Fruit fly (Drosophila melanogaster) whole organism, embryonic: ENCODE data around the gene LysD.
A peak's percentile ranks its signal among the peaks of the same experiment; 100 is the strongest.

Experiments
- B-H2 ChIP-seq: fragments of 200-800 bp; sonication (Bioruptor generic); optimal IDR thresholded peaks from 2 replicates; lab custom pipeline; 2018; ENCODE audit warnings: missing biosample characterization, mild to moderate bottlenecking, missing genetic modification characterization
- CG10267 ChIP-seq: fragments of 200-800 bp; sonication (Bioruptor generic); optimal IDR thresholded peaks from 2 replicates; lab custom pipeline; 2018; ENCODE audit warnings: missing biosample characterization, mild to moderate bottlenecking, missing genetic modification characterization, moderate library complexity
- CG10274 ChIP-seq: fragments of 200-800 bp; sonication (Bioruptor generic); optimal IDR thresholded peaks from 3 replicates; lab custom pipeline; 2017; ENCODE audit warnings: missing biosample characterization, mild to moderate bottlenecking, missing genetic modification characterization
- CG10321 ChIP-seq: fragments of 200-800 bp; sonication (Bioruptor generic); IDR thresholded peaks from 2 replicates; pipeline ENCODE4 v1.3.6; 2022; ENCODE audit warnings: missing biosample characterization, missing genetic modification characterization
- CG10366 ChIP-seq: fragments of 200-800 bp; sonication (Bioruptor generic); IDR thresholded peaks from 2 replicates; pipeline ENCODE4 v1.3.6; 2022; ENCODE audit warnings: missing biosample characterization, missing genetic modification characterization
- CG13296 ChIP-seq: fragments of 200-800 bp; sonication (Bioruptor generic); optimal IDR thresholded peaks from 3 replicates; lab custom pipeline; 2018; ENCODE audit warnings: missing biosample characterization, mild to moderate bottlenecking, missing genetic modification characterization
- CG13424 ChIP-seq: fragments of 200-800 bp; sonication (Bioruptor generic); optimal IDR thresholded peaks from 2 replicates; lab custom pipeline; 2019; ENCODE audit warnings: missing biosample characterization, mild to moderate bottlenecking, missing genetic modification characterization, moderate library complexity
- CG13624 ChIP-seq: fragments of 200-800 bp; sonication (Bioruptor generic); optimal IDR thresholded peaks from 2 replicates; lab custom pipeline; 2016; ENCODE audit warnings: missing biosample characterization, missing genetic modification characterization
- CG15601 ChIP-seq: fragments of 200-800 bp; sonication (Bioruptor generic); optimal IDR thresholded peaks from 3 replicates; lab custom pipeline; 2019; ENCODE audit warnings: missing biosample characterization, mild to moderate bottlenecking, missing genetic modification characterization, moderate library complexity
- CG17385 ChIP-seq: fragments of 200-800 bp; sonication (Bioruptor generic); optimal IDR thresholded peaks from 3 replicates; lab custom pipeline; 2018; ENCODE audit warnings: missing biosample characterization, mild to moderate bottlenecking, missing genetic modification characterization
- CG17568 ChIP-seq: fragments of 200-800 bp; sonication (Bioruptor generic); optimal IDR thresholded peaks from 2 replicates; lab custom pipeline; 2018; ENCODE audit warnings: missing biosample characterization, mild to moderate bottlenecking, missing genetic modification characterization, moderate library complexity
- CG2199 ChIP-seq: fragments of 200-800 bp; sonication (Bioruptor generic); IDR thresholded peaks from 3 replicates; pipeline ENCODE4 v1.3.6; 2022; ENCODE audit warnings: missing biosample characterization, missing genetic modification characterization
- CG31224 ChIP-seq: fragments of 200-800 bp; sonication (Bioruptor generic); IDR thresholded peaks from 2 replicates; pipeline ENCODE4 v1.3.6; 2022; ENCODE audit warnings: missing biosample characterization, missing genetic modification characterization
- CG4707 ChIP-seq: fragments of 200-800 bp; sonication (Bioruptor generic); optimal IDR thresholded peaks from 2 replicates; lab custom pipeline; 2018; ENCODE audit warnings: missing biosample characterization, mild to moderate bottlenecking, missing genetic modification characterization, moderate library complexity
- CG4730 ChIP-seq: fragments of 200-800 bp; sonication (Bioruptor generic); IDR thresholded peaks from 2 replicates; pipeline ENCODE4 v1.3.6; 2022; ENCODE audit warnings: missing biosample characterization, missing genetic modification characterization
- CG6813 ChIP-seq: fragments of 200-800 bp; sonication (Bioruptor generic); optimal IDR thresholded peaks from 2 replicates; lab custom pipeline; 2017; ENCODE audit warnings: missing biosample characterization, missing genetic modification characterization, mild to moderate bottlenecking, moderate library complexity, missing genetic modification reagents
- CG9932 ChIP-seq: fragments of 200-800 bp; sonication (Bioruptor generic); IDR thresholded peaks from 2 replicates; pipeline ENCODE4 v1.3.6; 2022; ENCODE audit warnings: missing biosample characterization, missing genetic modification characterization
- CoRest ChIP-seq: fragments of 200-800 bp; sonication (Bioruptor generic); optimal IDR thresholded peaks from 3 replicates; lab custom pipeline; 2018; ENCODE audit warnings: missing biosample characterization, mild to moderate bottlenecking, missing genetic modification characterization, moderate library complexity
- Dll ChIP-seq: fragments of 200-800 bp; sonication (Bioruptor generic); IDR thresholded peaks from 4 replicates; pipeline ENCODE4 v1.3.6; 2022; ENCODE audit warnings: missing biosample characterization, missing genetic modification characterization; ENCODE audit not compliant: partially characterized antibody
- Hr3 ChIP-seq: fragments of 200-800 bp; sonication (Bioruptor generic); optimal IDR thresholded peaks from 3 replicates; lab custom pipeline; 2016; ENCODE audit warnings: missing biosample characterization, missing genetic modification characterization
- Lhr ChIP-seq: fragments of 200-800 bp; sonication (Bioruptor generic); optimal IDR thresholded peaks from 3 replicates; lab custom pipeline; 2017; ENCODE audit warnings: mild to moderate bottlenecking, missing biosample characterization, missing genetic modification reagents, missing genetic modification characterization
- Med ChIP-seq: fragments of 200-800 bp; sonication (Bioruptor generic); peaks from one replicate; lab custom pipeline; 2016; ENCODE audit warnings: missing biosample characterization, missing genetic modification characterization, mild to moderate bottlenecking, inconsistent platforms, moderate library complexity
- Nf-YA ChIP-seq: fragments of 200-800 bp; sonication (Bioruptor generic); IDR thresholded peaks from 2 replicates; pipeline ENCODE4 v1.3.6; 2022; ENCODE audit warnings: missing biosample characterization, missing genetic modification characterization
- Ptx1 ChIP-seq: fragments of 200-800 bp; sonication (Bioruptor generic); IDR thresholded peaks from 2 replicates; pipeline ENCODE4 v1.3.6; 2022; ENCODE audit warnings: missing biosample characterization, missing genetic modification characterization
- Sox100B ChIP-seq: fragments of 200-800 bp; sonication (Bioruptor generic); optimal IDR thresholded peaks from 3 replicates; lab custom pipeline; 2018; ENCODE audit warnings: missing biosample characterization, mild to moderate bottlenecking, missing genetic modification characterization
- Trl ChIP-seq, 3 experiments: fragments of >200 bp in 2 of 3; fragments of 200-800 bp in 1 of 3; sonication (Bioruptor generic) in 1 of 3; optimal IDR thresholded peaks; 2 replicates in 1 of 3; 3 replicates in 2 of 3; lab custom pipeline; 2016 to 2017; ENCODE audit warnings: missing biosample characterization in 1 of 3, missing genetic modification characterization in 1 of 3
- Vsx1 ChIP-seq: fragments of 200-800 bp; sonication (Bioruptor generic); optimal IDR thresholded peaks from 2 replicates; lab custom pipeline; 2017; ENCODE audit warnings: missing biosample characterization, mild to moderate bottlenecking, missing genetic modification characterization, missing genetic modification reagents
- bsh ChIP-seq, 2 experiments: fragments of 200-800 bp; sonication (Bioruptor generic); optimal IDR thresholded peaks; 2 replicates each; lab custom pipeline; 2017 to 2018; ENCODE audit warnings: mild to moderate bottlenecking in 2 of 2, missing biosample characterization in 2 of 2, missing genetic modification characterization in 2 of 2, moderate library complexity in 1 of 2
- caup ChIP-seq: fragments of 200-800 bp; sonication (Bioruptor generic); optimal IDR thresholded peaks from 3 replicates; lab custom pipeline; 2017; ENCODE audit warnings: missing biosample characterization, mild to moderate bottlenecking, missing genetic modification characterization, moderate library complexity; ENCODE audit not compliant: severe bottlenecking
- chinmo ChIP-seq: fragments of 200-800 bp; sonication (Bioruptor generic); IDR thresholded peaks from 4 replicates; pipeline ENCODE4 v1.3.6; 2022; ENCODE audit warnings: missing biosample characterization, missing genetic modification characterization; ENCODE audit not compliant: partially characterized antibody
- chm ChIP-seq: fragments of 200-800 bp; sonication (Bioruptor generic); IDR thresholded peaks from 2 replicates; pipeline ENCODE4 v1.3.6; 2022; ENCODE audit warnings: missing biosample characterization, missing genetic modification characterization
- cwo ChIP-seq: fragments of 200-800 bp; sonication (Bioruptor generic); optimal IDR thresholded peaks from 3 replicates; lab custom pipeline; 2017; ENCODE audit warnings: missing biosample characterization, missing genetic modification characterization, mild to moderate bottlenecking, moderate library complexity, missing genetic modification reagents
- disco-r ChIP-seq: fragments of 200-800 bp; sonication (Bioruptor generic); optimal IDR thresholded peaks from 2 replicates; lab custom pipeline; 2016; ENCODE audit warnings: missing biosample characterization, missing genetic modification characterization
- dmrt11E ChIP-seq: fragments of 200-800 bp; sonication (Bioruptor generic); optimal IDR thresholded peaks from 3 replicates; lab custom pipeline; 2018; ENCODE audit warnings: missing biosample characterization, mild to moderate bottlenecking, missing genetic modification characterization, moderate library complexity
- ewg ChIP-seq: fragments of 200-800 bp; sonication (Bioruptor generic); optimal IDR thresholded peaks from 3 replicates; lab custom pipeline; 2017; ENCODE audit warnings: mild to moderate bottlenecking, missing biosample characterization, missing genetic modification reagents, missing genetic modification characterization
- eyg ChIP-seq: fragments of 200-800 bp; sonication (Bioruptor generic); optimal IDR thresholded peaks from 3 replicates; lab custom pipeline; 2016; ENCODE audit warnings: missing biosample characterization, missing genetic modification characterization
- gfzf ChIP-seq: fragments of 200-800 bp; sonication (Bioruptor generic); optimal IDR thresholded peaks from 2 replicates; lab custom pipeline; 2016; ENCODE audit warnings: missing biosample characterization, mild to moderate bottlenecking, missing genetic modification characterization, moderate library complexity
- gt ChIP-seq: fragments of 200-800 bp; sonication (Bioruptor generic); IDR thresholded peaks from 2 replicates; pipeline ENCODE4 v1.3.6; 2022; ENCODE audit warnings: missing biosample characterization, missing genetic modification characterization
- lov ChIP-seq, 2 experiments: fragments of 200-800 bp in 1 of 2; fragments of >200 bp in 1 of 2; sonication (Bioruptor generic) in 1 of 2; IDR thresholded peaks in 1 of 2; optimal IDR thresholded peaks in 1 of 2; 2 replicates in 1 of 2; 3 replicates in 1 of 2; pipeline versions ENCODE4 v1.3.6 to Lab custom; 2017 to 2022; ENCODE audit warnings: missing biosample characterization in 1 of 2, missing genetic modification characterization in 1 of 2
- mam ChIP-seq: fragments of 200-800 bp; sonication (Bioruptor generic); optimal IDR thresholded peaks from 3 replicates; lab custom pipeline; 2016; ENCODE audit warnings: missing biosample characterization, missing genetic modification characterization
- nerfin-2 ChIP-seq: fragments of 200-800 bp; sonication (Bioruptor generic); IDR thresholded peaks from 2 replicates; pipeline ENCODE4 v1.3.6; 2022; ENCODE audit warnings: missing biosample characterization, missing genetic modification characterization; ENCODE audit not compliant: partially characterized antibody
- peb ChIP-seq: fragments of 200-800 bp; sonication (Bioruptor generic); IDR thresholded peaks from 2 replicates; pipeline ENCODE4 v1.3.6; 2022; ENCODE audit warnings: missing biosample characterization, missing genetic modification characterization
- prd ChIP-seq, 3 experiments: fragments of >200 bp in 2 of 3; fragments of 200-800 bp in 1 of 3; sonication (Bioruptor generic) in 1 of 3; optimal IDR thresholded peaks in 2 of 3; IDR thresholded peaks in 1 of 3; 2 replicates in 2 of 3; 3 replicates in 1 of 3; pipeline versions ENCODE4 v1.3.6 to Lab custom; 2017 to 2022; ENCODE audit warnings: missing biosample characterization in 1 of 3, missing genetic modification characterization in 1 of 3
- sens ChIP-seq: fragments of 200-800 bp; sonication (Bioruptor generic); peaks from one replicate; lab custom pipeline; 2016; ENCODE audit warnings: missing biosample characterization, missing genetic modification characterization
- trh ChIP-seq: fragments of 200-800 bp; sonication (Bioruptor generic); optimal IDR thresholded peaks from 2 replicates; lab custom pipeline; 2016; ENCODE audit warnings: missing biosample characterization, missing genetic modification characterization
- tup ChIP-seq: fragments of 200-800 bp; sonication (Bioruptor generic); optimal IDR thresholded peaks from 2 replicates; lab custom pipeline; 2016; ENCODE audit warnings: missing biosample characterization, mild to moderate bottlenecking, missing genetic modification characterization, moderate library complexity
- zfh1 ChIP-seq: fragments of 200-800 bp; sonication (Bioruptor generic); IDR thresholded peaks from 3 replicates; pipeline ENCODE4 v1.3.6; 2022; ENCODE audit warnings: missing biosample characterization, missing genetic modification characterization

LysD gene

dm6 chr3L:1200357-1201051 lies 10.5 kb downstream of the LysD start, which contains the start of gene mwh (continued):
- TF ChIP-seq CG10274 (GFP tag; lab: Kevin White, UChicago) (no peak), CG4707 (GFP tag; lab: Kevin White, UChicago) (no peak), CG6813 (no peak), sens (GFP tag; lab: Kevin White, UChicago) (peak; percentile 16), trh (GFP tag; lab: Kevin White, UChicago) (no peak), CG17568 (no peak), Dll (GFP tag; lab: Robert Waterston, UW) (no peak), CG31224 (GFP tag; lab: Robert Waterston, UW) (no peak), CG10366 (GFP tag; lab: Robert Waterston, UW) (no peak), gfzf (GFP tag; lab: Kevin White, UChicago) (no peak), CG9932 (GFP tag; lab: Robert Waterston, UW) (no peak), nerfin-2 (GFP tag; lab: Robert Waterston, UW) (no peak), cwo (GFP tag; lab: Kevin White, UChicago) (no peak), CG4730 (GFP tag; lab: Robert Waterston, UW) (no peak), CG2199 (GFP tag; lab: Robert Waterston, UW) (no peak), Med (GFP tag; lab: Kevin White, UChicago) (peak; percentile 35), B-H2 (GFP tag; lab: Kevin White, UChicago) (no peak), dmrt11E (no peak), Hr3 (no peak), Vsx1 (peak; percentile 54), chm (GFP tag; lab: Robert Waterston, UW) (no peak), tup (no peak), CG17385 (GFP tag; lab: Kevin White, UChicago) (no peak), peb (GFP tag; lab: Robert Waterston, UW) (no peak), lov (optimal IDR thresholded peaks at IDR 0.05; lab: Kevin White, UChicago) (no peak), lov (GFP tag; IDR thresholded peaks at IDR 0.05; lab: Robert Waterston, UW) (0 out of 3 replicates have a peak, but pooled peaks have one; percentile 41), prd (optimal IDR thresholded peaks at IDR 0.05; lab: Kevin White, UChicago) (no peak), prd (GFP tag; IDR thresholded peaks at IDR 0.05; lab: Robert Waterston, UW) (no peak)

- no peak for TF ChIP-seq bsh (GFP tag; optimal IDR thresholded peaks at IDR 0.05; lab: Kevin White, UChicago)
- no peak for TF ChIP-seq CG10267 (tag; lab: Kevin White, UChicago)
- TF ChIP-seq CG13624 (GFP tag; lab: Kevin White, UChicago): peak; percentile 3
- no peak for TF ChIP-seq disco-r
- no peak for TF ChIP-seq CG15601 (tag; lab: Kevin White, UChicago)
- TF ChIP-seq zfh1 (GFP tag; lab: Robert Waterston, UW): no peak
- no peak for TF ChIP-seq Lhr (GFP tag; lab: Kevin White, UChicago)
- no peak for TF ChIP-seq CoRest (tag; lab: Kevin White, UChicago)
- no peak for TF ChIP-seq Sox100B
- TF ChIP-seq CG10321 (GFP tag; lab: Robert Waterston, UW): no peak
- peak; percentile 50 for TF ChIP-seq mam (GFP tag; lab: Kevin White, UChicago)
- TF ChIP-seq Nf-YA (GFP tag; lab: Robert Waterston, UW): no peak
- no peak for TF ChIP-seq chinmo
- TF ChIP-seq eyg: no peak
- no peak for TF ChIP-seq Ptx1 (GFP tag; lab: Robert Waterston, UW)
- no peak for TF ChIP-seq caup
- no peak for TF ChIP-seq CG13424
- peak; percentile 10 for TF ChIP-seq CG13296 (GFP tag; lab: Kevin White, UChicago)
- TF ChIP-seq Trl (optimal IDR thresholded peaks at IDR 0.05; lab: Kevin White, UChicago): peak; percentile 47 to 55
- no peak for TF ChIP-seq Trl (GFP tag; optimal IDR thresholded peaks at IDR 0.05; lab: Kevin White, UChicago)
- peak; percentile 96 for TF ChIP-seq ewg (GFP tag; lab: Kevin White, UChicago)
- no peak for TF ChIP-seq gt (GFP tag; lab: Robert Waterston, UW)
Observed at dm6 chr3L:1195868-1196552, 15.0 kb downstream of the LysD start, which contains the start of gene Aplip1. TSS of gene Aplip1 (plus strand) at chr3L:1196317.
